Worm (Caenorhabditis elegans) whole organism, L3 larva: ENCODE data around the gene ZC513.14.

Experiments used
- aly-2 ChIP-seq: fragments of 150-350 bp; optimal IDR thresholded peaks from 2 replicates; lab custom pipeline; 2014; ENCODE audit warnings: missing biosample characterization, missing genetic modification characterization
- fkh-10 ChIP-seq: sonication (generic microtip); optimal IDR thresholded peaks from 2 replicates; lab custom pipeline; 2017; ENCODE audit warnings: missing biosample characterization, missing genetic modification reagents, missing genetic modification characterization
- lin-39 ChIP-seq: fragments of 150-350 bp; optimal IDR thresholded peaks from 2 replicates; lab custom pipeline; 2018; ENCODE audit warnings: missing biosample characterization, missing genetic modification reagents, missing genetic modification characterization
- mdl-1 ChIP-seq: fragments of 150-350 bp; optimal IDR thresholded peaks from 2 replicates; lab custom pipeline; 2014; ENCODE audit warnings: missing biosample characterization, missing genetic modification characterization
- unc-62 ChIP-seq: fragments of 150-350 bp; sonication (generic microtip); optimal IDR thresholded peaks from 4 replicates; lab custom pipeline; 2014; ENCODE audit warnings: missing biosample characterization, missing genetic modification reagents, missing genetic modification characterization

DNA sequence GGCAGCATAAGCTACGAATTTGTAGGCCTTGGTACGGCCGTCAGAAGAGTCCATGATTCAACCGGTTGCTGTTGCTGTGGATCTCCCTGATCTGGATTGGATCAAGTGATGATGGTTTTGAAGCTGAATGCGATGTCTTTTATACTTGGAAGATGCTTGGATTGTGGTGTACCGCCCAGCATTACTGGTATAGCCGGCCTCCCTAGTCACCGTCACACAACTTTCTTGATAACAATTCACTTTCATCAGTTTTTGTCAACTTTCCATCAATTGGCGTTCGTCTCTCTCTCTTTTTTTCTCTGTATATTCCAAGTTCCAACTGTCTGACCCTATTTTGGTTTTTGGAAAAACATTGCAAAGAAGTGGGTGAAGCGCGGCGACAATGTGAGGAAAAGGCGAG lies 15.0 kb upstream of the ZC513.14 start, which contains the start of gene col-43:
- TF ChIP-seq aly-2 (tag; lab: Kevin White, UChicago) (no peak), fkh-10 (GFP tag; lab: Kevin White, UChicago) (no peak), unc-62 (no peak), lin-39 (no peak), mdl-1 (tag; lab: Kevin White, UChicago) (no peak)
